Worm (Caenorhabditis elegans): ENCODE data around the gene exc-15.

- no peak for TF ChIP-seq dao-5 (tag; optimal IDR thresholded peaks at IDR 0.05)
- TF ChIP-seq him-1 (tag; optimal IDR thresholded peaks at IDR 0.05): no peak
Observed at ce11 chrV:4512733-4513132, 29.5 kb downstream of the exc-15 start, which contains the start of gene T28F12.1.

Measured in whole organism, L4/young adult.